Worm (Caenorhabditis elegans): ENCODE measurements around the gene Y54G9A.5.

DNA sequence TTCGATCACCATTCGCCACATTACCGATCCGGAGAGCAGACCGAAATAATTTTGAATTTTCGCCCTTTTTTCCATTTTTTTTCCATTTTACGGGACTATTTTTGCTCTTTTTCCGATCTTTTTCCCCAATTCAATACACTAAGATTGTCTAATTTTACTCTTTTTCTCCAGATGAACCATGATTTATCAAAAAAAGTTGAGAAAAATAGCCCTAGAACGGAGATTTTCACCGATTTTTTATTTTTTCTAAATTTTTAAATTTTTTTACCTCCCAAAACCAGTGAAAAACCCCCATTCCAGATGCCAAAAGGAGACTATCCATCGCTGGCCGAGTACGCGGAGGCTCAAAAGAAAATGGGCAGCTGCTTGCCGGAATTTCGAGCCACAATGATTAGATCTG lies 6.6 kb downstream of the Y54G9A.5 start, which contains the start of gene Y54G9A.9:
- no peak for TF ChIP-seq fos-1 (tag; optimal IDR thresholded peaks at IDR 0.05)
- TF ChIP-seq nhr-77 (tag; optimal IDR thresholded peaks at IDR 0.05), result no peak
- TF ChIP-seq nhr-25 (tag; optimal IDR thresholded peaks at IDR 0.05), result no peak
- TF ChIP-seq nhr-12 (tag; optimal IDR thresholded peaks at IDR 0.05), result no peak
- TF ChIP-seq ztf-4 (tag; optimal IDR thresholded peaks at IDR 0.05), result no peak
- TF ChIP-seq ZK546.5 (tag; optimal IDR thresholded peaks at IDR 0.05), result no peak
- no peak for TF ChIP-seq nhr-11 (tag; optimal IDR thresholded peaks at IDR 0.05)
- no peak for TF ChIP-seq lin-11 (tag; optimal IDR thresholded peaks at IDR 0.05)
